Fruit fly (Drosophila melanogaster): ENCODE data around the gene CG32801.

- TF ChIP-seq vri (GFP tag; optimal IDR thresholded peaks at IDR 0.05) (no peak), esn (GFP tag; optimal IDR thresholded peaks at IDR 0.05) (no peak), CG31627 (GFP tag; optimal IDR thresholded peaks at IDR 0.05) (no peak), Hr39 (GFP tag; optimal IDR thresholded peaks at IDR 0.05) (no peak), CG10631 (GFP tag; optimal IDR thresholded peaks at IDR 0.05) (no peak), lz (GFP tag; optimal IDR thresholded peaks at IDR 0.05) (no peak), Hr4 (GFP tag; optimal IDR thresholded peaks at IDR 0.05) (no peak), Met (GFP tag; optimal IDR thresholded peaks at IDR 0.05) (no peak), Lpt (GFP tag; optimal IDR thresholded peaks at IDR 0.05) (no peak), fd85E (GFP tag; optimal IDR thresholded peaks at IDR 0.05) (no peak)
Measured at dm6 chrX:1903077-1903476, at the start of gene CG32801.

All from whole organism, prepupa.